Fruit fly (Drosophila melanogaster) whole organism, wandering third instar larva: ENCODE data around the gene Rab9.

Source experiments
- CG32264 ChIP-seq: fragments of 200-800 bp; sonication (Bioruptor generic); optimal IDR thresholded peaks from 2 replicates; lab custom pipeline; 2016; ENCODE audit warnings: missing biosample characterization, missing genetic modification characterization
- Dfd ChIP-seq: fragments of >200 bp; optimal IDR thresholded peaks from 2 replicates; lab custom pipeline; 2017; ENCODE audit warnings: missing biosample characterization, missing genetic modification characterization
- brk ChIP-seq: fragments of 200-800 bp; sonication (Bioruptor generic); optimal IDR thresholded peaks from 2 replicates; lab custom pipeline; 2016; ENCODE audit warnings: missing biosample characterization, mild to moderate bottlenecking, missing genetic modification characterization
- dl ChIP-seq, 2 experiments: fragments of 175-275, 200-275 bp in 1 of 2; fragments of 200-275 bp in 1 of 2; sonication (Bioruptor generic); optimal IDR thresholded peaks; lab custom pipeline; 2018; ENCODE audit warnings: mild to moderate bottlenecking in 2 of 2, missing biosample characterization in 2 of 2, missing genetic modification characterization in 2 of 2, moderate library complexity in 2 of 2; ENCODE audit not compliant: partially characterized antibody in 2 of 2, insufficient read depth in 1 of 2
- fru ChIP-seq: fragments of 200-800 bp; sonication (Bioruptor generic); optimal IDR thresholded peaks from 3 replicates; lab custom pipeline; 2016; ENCODE audit warnings: missing biosample characterization, mild to moderate bottlenecking, missing genetic modification characterization
- pan ChIP-seq: fragments of >200 bp; optimal IDR thresholded peaks from 2 replicates; lab custom pipeline; 2017
- psq ChIP-seq: fragments of 200-800 bp; sonication (Bioruptor generic); optimal IDR thresholded peaks from 3 replicates; lab custom pipeline; 2017; ENCODE audit warnings: missing biosample characterization, mild to moderate bottlenecking, missing genetic modification characterization, moderate library complexity

DNA sequence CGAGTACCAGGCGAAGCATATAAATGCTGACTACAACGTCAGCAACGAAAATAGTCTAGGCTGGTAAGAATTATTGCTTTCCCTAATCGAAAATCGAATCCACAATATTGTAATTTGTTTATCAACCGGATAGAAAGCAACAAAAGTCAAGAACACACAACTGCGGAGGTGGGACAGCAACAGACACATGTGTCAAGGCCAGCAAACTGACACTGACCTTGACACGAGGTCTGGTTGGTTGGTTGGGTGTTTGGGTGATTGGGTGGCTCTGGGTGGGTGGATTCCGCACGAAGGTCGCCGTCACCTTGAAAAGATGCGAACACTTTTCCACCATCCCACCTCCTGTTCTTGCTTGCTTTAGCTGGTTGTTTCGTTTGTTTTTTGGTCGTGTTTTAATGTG lies 29.7 kb upstream of the Rab9 start:
- no peak for TF ChIP-seq brk (GFP tag; lab: Kevin White, UChicago)
- no peak for TF ChIP-seq CG32264 (GFP tag; lab: Kevin White, UChicago)
- no peak for TF ChIP-seq Dfd (GFP tag; lab: Kevin White, UChicago)
- TF ChIP-seq psq (GFP tag; lab: Kevin White, UChicago): no peak
- TF ChIP-seq dl (GFP tag; optimal IDR thresholded peaks at IDR 0.05; lab: Kevin White, UChicago; ENCODE audit: insufficient read depth in 1 of 2, partially characterized antibody in 2 of 2): no peak
- TF ChIP-seq fru (GFP tag; lab: Kevin White, UChicago): no peak
- TF ChIP-seq pan (lab: Kevin White, UChicago): no peak
